Worm (Caenorhabditis elegans) whole organism, L2 larva: ENCODE data around the gene trmt-10A.

Experiments
- R02D3.7 ChIP-seq: fragments of 150-350 bp; optimal IDR thresholded peaks from 2 replicates; lab custom pipeline; 2014; ENCODE audit warnings: missing biosample characterization, missing genetic modification characterization
- blmp-1 ChIP-seq: sonication (generic microtip); optimal IDR thresholded peaks from 2 replicates; lab custom pipeline; 2017; ENCODE audit warnings: missing genetic modification characterization, mild to moderate bottlenecking, missing compliant biosample characterization, antibody characterized with exemption, moderate library complexity; ENCODE audit not compliant: insufficient read depth
- ceh-16 ChIP-seq: fragments of 150-350 bp; optimal IDR thresholded peaks from 2 replicates; lab custom pipeline; 2014; ENCODE audit warnings: missing biosample characterization, missing genetic modification characterization
- ceh-82 ChIP-seq: fragments of 150-350 bp; optimal IDR thresholded peaks from 2 replicates; lab custom pipeline; 2014; ENCODE audit warnings: missing biosample characterization, missing genetic modification characterization
- elt-3 ChIP-seq: sonication (generic microtip); optimal IDR thresholded peaks from 2 replicates; lab custom pipeline; 2017; ENCODE audit warnings: missing biosample characterization, missing genetic modification characterization
- mdl-1 ChIP-seq, 2 experiments: fragments of 150-350 bp in 1 of 2; sonication (generic microtip) in 1 of 2; optimal IDR thresholded peaks; 2 replicates each; lab custom pipeline; 2017; ENCODE audit warnings: missing biosample characterization in 2 of 2, missing genetic modification characterization in 2 of 2
- nhr-10 ChIP-seq: sonication (generic microtip); optimal IDR thresholded peaks from 2 replicates; lab custom pipeline; 2017; ENCODE audit warnings: missing biosample characterization, missing genetic modification characterization
- nhr-11 ChIP-seq: fragments of 150-350 bp; optimal IDR thresholded peaks from 2 replicates; lab custom pipeline; 2014; ENCODE audit warnings: missing biosample characterization, missing genetic modification characterization
- nhr-77 ChIP-seq: fragments of 150-350 bp; optimal IDR thresholded peaks from 2 replicates; lab custom pipeline; 2014; ENCODE audit warnings: missing biosample characterization, missing genetic modification characterization
- unc-62 ChIP-seq: fragments of 150-350 bp; optimal IDR thresholded peaks from 2 replicates; lab custom pipeline; 2014; ENCODE audit warnings: missing biosample characterization, missing genetic modification reagents, missing genetic modification characterization

DNA sequence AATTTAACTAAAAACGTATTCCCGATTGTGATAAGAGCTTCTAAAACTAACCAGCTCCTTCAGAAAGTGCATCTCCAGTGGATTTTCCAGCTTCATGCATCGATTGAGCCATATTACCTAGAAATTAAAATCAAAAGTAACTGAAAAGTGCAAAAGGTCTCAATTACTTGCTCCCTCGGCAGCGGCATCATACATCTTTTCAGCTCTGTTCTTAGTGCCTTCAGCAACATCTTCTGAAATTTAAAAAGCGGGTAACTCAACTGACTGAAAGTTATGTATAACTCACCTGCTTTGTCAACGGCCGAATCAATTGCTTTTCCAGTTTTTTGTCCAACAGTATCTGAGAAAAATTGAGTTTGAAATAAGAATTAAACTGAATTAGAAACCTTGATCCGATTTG is 7.6 kb downstream of the trmt-10A start:
- TF ChIP-seq nhr-10 (tag; lab: Kevin White, UChicago) (no peak), blmp-1 (no peak), mdl-1 (tag; optimal IDR thresholded peaks at IDR 0.05; lab: Kevin White, UChicago) (no peak), nhr-77 (no peak), nhr-11 (tag; lab: Kevin White, UChicago) (no peak), elt-3 (no peak), ceh-82 (tag; lab: Kevin White, UChicago) (no peak), unc-62 (GFP tag; lab: Kevin White, UChicago) (no peak), ceh-16 (tag; lab: Kevin White, UChicago) (no peak), R02D3.7 (tag; lab: Kevin White, UChicago) (no peak)
